Worm (Caenorhabditis elegans): ENCODE measurements around the gene atg-4.2.

atg-4.2 gene

ce11 chrIV:11713289-11713688 is 45.5 kb downstream of the atg-4.2 start:
- no peak for TF ChIP-seq chd-7 (tag; optimal IDR thresholded peaks at IDR 0.05)
- no peak for TF ChIP-seq nfya-2 (GFP tag; IDR thresholded peaks at IDR 0.05)
- TF ChIP-seq B0336.3 (GFP tag; IDR thresholded peaks at IDR 0.05): no peak
- TF ChIP-seq tbx-9 (tag; optimal IDR thresholded peaks at IDR 0.05; ENCODE audit: borderline replicate concordance): no peak
- TF ChIP-seq lin-26 (GFP tag; IDR thresholded peaks at IDR 0.05): no peak
- TF ChIP-seq F57A8.1 (GFP tag; optimal IDR thresholded peaks at IDR 0.05): no peak
- no peak for TF ChIP-seq T07F8.4 (tag; optimal IDR thresholded peaks at IDR 0.05)
- TF ChIP-seq pbrm-1 (GFP tag; IDR thresholded peaks at IDR 0.05): no peak
- TF ChIP-seq F33H1.4 (GFP tag; IDR thresholded peaks at IDR 0.05): no peak
- TF ChIP-seq hmg-1.2 (GFP tag; IDR thresholded peaks at IDR 0.05): no peak
- TF ChIP-seq ztf-26 (tag; optimal IDR thresholded peaks at IDR 0.05): no peak
- no peak for TF ChIP-seq unc-130 (GFP tag; optimal IDR thresholded peaks at IDR 0.05)
- no peak for TF ChIP-seq akir-1 (GFP tag; optimal IDR thresholded peaks at IDR 0.05)
- TF ChIP-seq ztf-18 (tag; optimal IDR thresholded peaks at IDR 0.05): no peak
- TF ChIP-seq ceh-58 (GFP tag; IDR thresholded peaks at IDR 0.05): no peak
- no peak for TF ChIP-seq Y79H2A.3 (GFP tag; conservative IDR thresholded peaks at IDR 0.05)

- TF ChIP-seq lin-54 (GFP tag; optimal IDR thresholded peaks at IDR 0.05): no peak
- no peak for TF ChIP-seq xnd-1 (tag; optimal IDR thresholded peaks at IDR 0.05)
- TF ChIP-seq attf-5 (GFP tag; optimal IDR thresholded peaks at IDR 0.05): no peak
- no peak for TF ChIP-seq ztf-18 (tag; optimal IDR thresholded peaks at IDR 0.05)
- TF ChIP-seq him-1 (tag; optimal IDR thresholded peaks at IDR 0.05): no peak
- TF ChIP-seq nfya-2 (GFP tag; IDR thresholded peaks at IDR 0.05): no peak
- TF ChIP-seq D2030.7 (GFP tag; IDR thresholded peaks at IDR 0.05): no peak
- TF ChIP-seq ceh-79 (tag; optimal IDR thresholded peaks at IDR 0.05): no peak
- TF ChIP-seq F55B11.4 (tag; optimal IDR thresholded peaks at IDR 0.05; ENCODE audit: borderline replicate concordance, insufficient read depth): no peak
- no peak for TF ChIP-seq madf-3 (GFP tag; IDR thresholded peaks at IDR 0.05)
- no peak for TF ChIP-seq let-526 (GFP tag; IDR thresholded peaks at IDR 0.05)
- TF ChIP-seq hsf-1 (GFP tag; IDR thresholded peaks at IDR 0.05): no peak
- no peak for TF ChIP-seq hmg-1.2 (GFP tag; IDR thresholded peaks at IDR 0.05)
- TF ChIP-seq nhr-80 (tag; optimal IDR thresholded peaks at IDR 0.05): no peak
- no peak for TF ChIP-seq dpl-1 (GFP tag; optimal IDR thresholded peaks at IDR 0.05)
- no peak for TF ChIP-seq cebp-1 (GFP tag; IDR thresholded peaks at IDR 0.05)
- no peak for TF ChIP-seq cebp-1 (tag; optimal IDR thresholded peaks at IDR 0.05)
These were observed 46.9 kb downstream of the atg-4.2 start, which contains the start of gene magi-1 for ce11 chrIV:11714739-11715138. Gene magi-1, plus strand, starts transcription at chrIV:11715039.

- TF ChIP-seq snpc-1.3 (tag; optimal IDR thresholded peaks at IDR 0.05; ENCODE audit: insufficient read depth): no peak
- no peak for TF ChIP-seq cebp-2 (GFP tag; IDR thresholded peaks at IDR 0.05)
- TF ChIP-seq nfya-1 (tag; optimal IDR thresholded peaks at IDR 0.05; ENCODE audit: borderline replicate concordance, insufficient read depth): no peak
- no peak for TF ChIP-seq unc-62 (GFP tag; optimal IDR thresholded peaks at IDR 0.05)
- TF ChIP-seq Y53G8AR.9 (GFP tag; conservative IDR thresholded peaks at IDR 0.05): no peak
- no peak for TF ChIP-seq hlh-12 (tag; optimal IDR thresholded peaks at IDR 0.05)
- TF ChIP-seq F57C9.4 (tag; optimal IDR thresholded peaks at IDR 0.05): no peak
- no peak for TF ChIP-seq aptf-3 (GFP tag; IDR thresholded peaks at IDR 0.05)
These were observed 48.6 kb downstream of the atg-4.2 start for ce11 chrIV:11716414-11716813.
